Worm (Caenorhabditis elegans) whole organism, L4 larva: ENCODE measurements around the gene abcf-1.

Experiments used
- F10B5.3 ChIP-seq: sonication (generic microtip); optimal IDR thresholded peaks from 2 replicates; lab custom pipeline; 2016; ENCODE audit warnings: mild to moderate bottlenecking, missing genetic modification characterization, missing compliant biosample characterization
- T20F7.1 ChIP-seq: fragments of 200-800 bp; sonication (Bioruptor generic); optimal IDR thresholded peaks from 2 replicates; lab custom pipeline; 2018; ENCODE audit warnings: mild to moderate bottlenecking, missing genetic modification characterization, missing compliant biosample characterization
- T26A8.4 ChIP-seq: fragments of 200-800 bp; sonication (Bioruptor generic); IDR thresholded peaks from 2 replicates; pipeline ENCODE4 v1.3.6; 2022; ENCODE audit warnings: missing genetic modification characterization, missing compliant biosample characterization
- Y48G9A.11 ChIP-seq: fragments of 200-800 bp; sonication (Bioruptor generic); IDR thresholded peaks from 2 replicates; pipeline ENCODE4 v1.3.6; 2022; ENCODE audit warnings: missing genetic modification reagents, missing genetic modification characterization, missing compliant biosample characterization
- Y75B8A.6 ChIP-seq: fragments of 200-800 bp; sonication (Bioruptor generic); IDR thresholded peaks from 2 replicates; pipeline ENCODE4 v1.3.6; 2022; ENCODE audit warnings: missing genetic modification reagents, missing genetic modification characterization, missing compliant biosample characterization
- ZK337.2 ChIP-seq: fragments of 200-800 bp; sonication (Bioruptor generic); IDR thresholded peaks from 2 replicates; pipeline ENCODE4 v1.3.6; 2022; ENCODE audit warnings: missing genetic modification reagents, missing genetic modification characterization, missing compliant biosample characterization
- aha-1 ChIP-seq: fragments of 150-350 bp; peaks from one replicate; lab custom pipeline; 2014; ENCODE audit warnings: missing biosample characterization, missing genetic modification characterization
- ama-1 ChIP-seq: fragments of 150-350 bp; optimal IDR thresholded peaks from 2 replicates; lab custom pipeline; 2014; ENCODE audit warnings: inconsistent platforms, mixed read lengths
- ceh-82 ChIP-seq: sonication (generic microtip); optimal IDR thresholded peaks from 2 replicates; lab custom pipeline; 2017; ENCODE audit warnings: missing biosample characterization, missing genetic modification characterization
- cey-2 ChIP-seq: sonication (generic microtip); optimal IDR thresholded peaks from 3 replicates; lab custom pipeline; 2017; ENCODE audit warnings: missing genetic modification characterization, mild to moderate bottlenecking, missing compliant biosample characterization, antibody characterized with exemption, borderline replicate concordance; ENCODE audit not compliant: insufficient read depth
- daf-12 ChIP-seq: fragments of 150-350 bp; optimal IDR thresholded peaks from 2 replicates; lab custom pipeline; 2014; ENCODE audit warnings: missing biosample characterization, missing genetic modification reagents, missing genetic modification characterization
- daf-8 ChIP-seq: fragments of 200-800 bp; sonication (Bioruptor generic); IDR thresholded peaks from 2 replicates; pipeline ENCODE4 v1.3.6; 2022; ENCODE audit warnings: missing genetic modification characterization, missing compliant biosample characterization
- duxl-1 ChIP-seq: sonication (generic microtip); optimal IDR thresholded peaks from 2 replicates; lab custom pipeline; 2016; ENCODE audit warnings: mild to moderate bottlenecking, missing genetic modification characterization, moderate library complexity, missing compliant biosample characterization; ENCODE audit not compliant: poor library complexity
- dve-1 ChIP-seq: sonication (generic microtip); optimal IDR thresholded peaks from 2 replicates; lab custom pipeline; 2017; ENCODE audit warnings: antibody characterized with exemption, mild to moderate bottlenecking, missing genetic modification characterization, missing compliant biosample characterization; ENCODE audit not compliant: insufficient read depth
- egl-27 ChIP-seq: sonication (generic microtip); optimal IDR thresholded peaks from 3 replicates; lab custom pipeline; 2017; ENCODE audit warnings: missing biosample characterization, missing genetic modification reagents, missing genetic modification characterization
- fos-1 ChIP-seq: fragments of 150-350 bp; optimal IDR thresholded peaks from 2 replicates; lab custom pipeline; 2014; ENCODE audit warnings: missing biosample characterization, missing genetic modification characterization
- gei-8 ChIP-seq: fragments of 200-800 bp; sonication (Bioruptor generic); optimal IDR thresholded peaks from 2 replicates; lab custom pipeline; 2018; ENCODE audit warnings: mild to moderate bottlenecking, missing genetic modification characterization, missing compliant biosample characterization
- hif-1 ChIP-seq, 2 experiments: sonication (generic microtip); optimal IDR thresholded peaks; 2 replicates each; lab custom pipeline; 2016 to 2017; ENCODE audit warnings: missing compliant biosample characterization in 2 of 2, missing genetic modification characterization in 2 of 2, missing genetic modification reagents in 2 of 2, missing genotype in 2 of 2, mild to moderate bottlenecking in 1 of 2
- hlh-11 ChIP-seq: fragments of 200-800 bp; sonication (Bioruptor generic); optimal IDR thresholded peaks from 2 replicates; lab custom pipeline; 2018; ENCODE audit warnings: mild to moderate bottlenecking, missing genetic modification characterization, missing compliant biosample characterization
- hlh-30 ChIP-seq: sonication (generic microtip); optimal IDR thresholded peaks from 2 replicates; lab custom pipeline; 2017; ENCODE audit warnings: antibody characterized with exemption, mild to moderate bottlenecking, missing genetic modification characterization, missing compliant biosample characterization; ENCODE audit not compliant: insufficient read depth
- hmg-1.1 ChIP-seq: fragments of 200-800 bp; sonication (Bioruptor generic); IDR thresholded peaks from 2 replicates; pipeline ENCODE4 v1.3.6; 2022; ENCODE audit warnings: missing genetic modification reagents, missing genetic modification characterization, missing compliant biosample characterization
- lsy-2 ChIP-seq, 2 experiments: fragments of 150-350 bp in 1 of 2; sonication (generic microtip) in 1 of 2; optimal IDR thresholded peaks; 2 replicates each; lab custom pipeline; 2014 to 2017; ENCODE audit warnings: missing biosample characterization in 2 of 2, missing genetic modification characterization in 2 of 2
- mep-1 ChIP-seq: fragments of 150-350 bp; sonication (generic microtip); optimal IDR thresholded peaks from 3 replicates; lab custom pipeline; 2014; ENCODE audit warnings: missing biosample characterization, missing genetic modification characterization
- mxl-2 ChIP-seq: fragments of 200-800 bp; sonication (Bioruptor generic); conservative IDR thresholded peaks from 2 replicates; pipeline ENCODE4 v1.3.6; 2022; ENCODE audit warnings: missing genetic modification reagents, missing genetic modification characterization, missing compliant biosample characterization
- nhr-10 ChIP-seq: fragments of 150-350 bp; optimal IDR thresholded peaks from 2 replicates; lab custom pipeline; 2014; ENCODE audit warnings: missing biosample characterization, missing genetic modification characterization
- nhr-111 ChIP-seq: fragments of 200-800 bp; sonication (Bioruptor generic); optimal IDR thresholded peaks from 2 replicates; lab custom pipeline; 2018; ENCODE audit warnings: mild to moderate bottlenecking, missing genetic modification characterization, missing compliant biosample characterization
- nhr-237 ChIP-seq: sonication (generic microtip); optimal IDR thresholded peaks from 2 replicates; lab custom pipeline; 2017; ENCODE audit warnings: missing biosample characterization, missing genetic modification characterization
- nhr-76 ChIP-seq: fragments of 150-350 bp; optimal IDR thresholded peaks from 2 replicates; lab custom pipeline; 2014; ENCODE audit warnings: missing biosample characterization, missing genetic modification characterization
- pqm-1 ChIP-seq: sonication (generic microtip); optimal IDR thresholded peaks from 2 replicates; lab custom pipeline; 2017; ENCODE audit warnings: missing biosample characterization, missing genetic modification characterization
- rbr-2 ChIP-seq: sonication (generic microtip); optimal IDR thresholded peaks from 2 replicates; lab custom pipeline; 2016; ENCODE audit warnings: missing genotype, missing genetic modification characterization, missing compliant biosample characterization
- set-16 ChIP-seq: fragments of 200-800 bp; sonication (Bioruptor generic); IDR thresholded peaks from 2 replicates; pipeline ENCODE4 v1.3.6; 2022; ENCODE audit warnings: missing genetic modification reagents, missing genetic modification characterization, missing compliant biosample characterization
- skn-1 ChIP-seq: fragments of 150-350 bp; optimal IDR thresholded peaks from 2 replicates; lab custom pipeline; 2014; ENCODE audit warnings: missing biosample characterization, missing genetic modification characterization
- snpc-4 ChIP-seq: fragments of 150-350 bp; optimal IDR thresholded peaks from 2 replicates; lab custom pipeline; 2014; ENCODE audit warnings: missing biosample characterization, missing genetic modification characterization
- unc-130 ChIP-seq: sonication (generic microtip); optimal IDR thresholded peaks from 2 replicates; lab custom pipeline; 2016; ENCODE audit warnings: missing genetic modification reagents, missing genetic modification characterization, missing compliant biosample characterization
- unc-62 ChIP-seq, 3 experiments: fragments of 150-350 bp in 1 of 3; sonication (generic microtip); optimal IDR thresholded peaks in 2 of 3; peaks in 1 of 3; 1 replicate in 1 of 3; 2 replicates in 2 of 3; lab custom pipeline; 2014 to 2017; ENCODE audit warnings: missing biosample characterization in 3 of 3, missing genetic modification characterization in 3 of 3, missing genetic modification reagents in 3 of 3, missing genotype in 1 of 3
- vab-7 ChIP-seq: fragments of 200-800 bp; sonication (Bioruptor generic); IDR thresholded peaks from 2 replicates; pipeline ENCODE4 v1.3.6; 2022; ENCODE audit warnings: missing genetic modification reagents, missing genetic modification characterization, missing compliant biosample characterization

The abcf-1 gene

DNA sequence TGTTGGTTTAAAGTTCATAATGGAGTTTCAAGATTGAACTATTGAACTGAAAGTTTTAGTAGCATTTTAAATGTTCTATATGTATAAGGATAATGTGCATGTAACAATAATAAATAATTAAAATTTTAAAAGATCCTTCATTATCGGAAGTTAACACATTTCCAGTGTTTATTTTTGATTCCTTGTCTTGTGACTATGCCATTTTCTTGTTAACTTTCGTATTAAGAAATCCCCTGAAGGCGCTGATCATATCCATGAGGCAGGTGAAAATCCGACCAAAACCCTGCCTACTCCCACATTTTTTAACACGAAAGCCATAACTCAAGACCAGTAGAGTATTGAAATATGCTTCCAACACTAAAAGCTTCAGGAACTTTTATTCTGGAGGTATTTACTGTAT lies 43.5 kb downstream of the abcf-1 start, which contains the start of gene R11D1.7:
Gene R11D1.7, plus strand, starts transcription at position 301 of the 400 bp plus-strand sequence.
- TF ChIP-seq hif-1 (tag; optimal IDR thresholded peaks at IDR 0.05; lab: Kevin White, UChicago) (no peak), lsy-2 (tag; optimal IDR thresholded peaks at IDR 0.05; lab: Kevin White, UChicago) (no peak), ama-1 (no peak), set-16 (GFP tag; lab: Robert Waterston, UW) (no peak), unc-130 (GFP tag; lab: Kevin White, UChicago) (no peak), nhr-76 (tag; lab: Kevin White, UChicago) (no peak), daf-12 (tag; lab: Kevin White, UChicago) (no peak), snpc-4 (tag; lab: Kevin White, UChicago) (no peak), Y48G9A.11 (no peak), duxl-1 (tag; lab: Kevin White, UChicago) (no peak), T26A8.4 (GFP tag; lab: Robert Waterston, UW) (no peak), daf-8 (GFP tag; lab: Robert Waterston, UW) (no peak), T20F7.1 (GFP tag; lab: Kevin White, UChicago) (no peak), ZK337.2 (GFP tag; lab: Robert Waterston, UW) (no peak), nhr-10 (tag; lab: Kevin White, UChicago) (no peak), vab-7 (GFP tag; lab: Robert Waterston, UW) (no peak), cey-2 (tag; lab: Kevin White, UChicago) (no peak)

DNA sequence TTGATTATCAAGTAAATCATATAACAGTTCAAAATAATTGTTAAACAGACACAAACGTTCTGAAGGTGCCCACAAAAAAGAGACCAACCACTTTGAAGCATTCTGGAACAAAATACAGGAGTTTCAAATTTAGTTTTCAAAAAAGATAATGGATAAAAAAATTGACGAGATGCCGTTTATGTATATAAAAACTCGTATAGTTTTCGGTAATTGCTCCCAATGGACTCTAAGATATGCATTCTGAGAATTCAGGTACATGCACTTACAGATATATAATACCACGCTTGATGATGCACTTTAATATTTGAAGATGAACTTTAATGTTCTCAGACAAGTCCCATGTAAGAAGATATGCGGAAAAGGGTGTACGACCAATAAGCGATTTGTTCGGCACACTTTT lies 44.6 kb downstream of the abcf-1 start, which contains the start of gene str-181:
Gene str-181, minus strand, starts transcription at position 101 of the 400 bp plus-strand sequence.
- TF ChIP-seq fos-1 (tag; lab: Kevin White, UChicago) (no peak), aha-1 (peak; percentile 56)
- TF ChIP-seq, all 104 proteins: peak for 1

DNA sequence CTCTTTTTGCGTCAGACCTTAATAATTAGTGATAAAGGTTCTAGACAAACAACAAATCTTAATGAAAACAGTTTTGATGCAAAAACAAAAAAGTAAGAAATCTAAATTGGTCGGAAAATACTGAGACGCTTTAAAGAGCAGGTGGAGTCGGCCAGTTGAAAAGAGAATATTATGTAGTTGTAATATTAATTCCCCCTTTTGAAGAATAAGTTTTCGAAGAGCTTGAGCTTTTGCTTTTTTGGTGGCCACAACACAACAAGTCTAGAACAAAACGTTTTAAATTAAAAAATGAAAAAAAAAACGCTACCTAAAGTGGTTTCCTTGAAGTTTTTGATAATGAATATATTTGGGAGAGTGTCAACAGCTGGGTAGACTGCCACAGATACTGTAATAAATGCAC lies 46.7 kb downstream of the abcf-1 start, which contains the start of gene str-178:
Gene str-178, minus strand, starts transcription at position 101 of the 400 bp plus-strand sequence.
- TF ChIP-seq unc-62 (GFP tag; optimal IDR thresholded peaks at IDR 0.05 in 1 of 2; lab: Kevin White, UChicago), result no peak
- TF ChIP-seq unc-62 (tag; optimal IDR thresholded peaks at IDR 0.05; lab: Kevin White, UChicago), result no peak
- TF ChIP-seq skn-1 (tag; lab: Kevin White, UChicago), result no peak
- no peak for TF ChIP-seq duxl-1 (tag; lab: Kevin White, UChicago)
- TF ChIP-seq hlh-11 (tag; lab: Kevin White, UChicago), result no peak
- no peak for TF ChIP-seq mxl-2 (GFP tag; lab: Robert Waterston, UW)
- TF ChIP-seq Y75B8A.6 (GFP tag; lab: Robert Waterston, UW), result no peak
- no peak for TF ChIP-seq nhr-111 (GFP tag; lab: Kevin White, UChicago)

DNA sequence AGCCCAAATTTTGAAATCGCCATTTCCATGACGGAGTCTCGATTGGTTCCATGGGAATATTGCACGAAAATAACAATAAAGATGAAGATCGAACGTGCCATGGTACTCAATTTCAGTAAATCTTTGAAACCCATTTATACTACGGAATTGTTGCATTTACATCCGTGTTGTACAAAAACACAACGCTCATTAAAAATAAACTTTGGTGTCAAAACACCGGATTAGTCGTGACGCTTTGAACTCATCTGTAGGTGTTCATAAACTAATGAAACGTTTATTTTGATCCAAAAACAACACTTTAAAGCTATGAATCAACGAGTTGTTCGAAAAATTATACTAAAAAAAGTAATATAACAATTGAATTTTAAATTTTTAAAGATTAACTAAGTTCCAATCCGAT lies 49.1 kb downstream of the abcf-1 start, which contains the start of gene R11D1.4:
Gene R11D1.4, minus strand, starts transcription at position 101 of the 400 bp plus-strand sequence.
- no peak for TF ChIP-seq dve-1
- no peak for TF ChIP-seq ceh-82 (tag; lab: Kevin White, UChicago)
- no peak for TF ChIP-seq pqm-1 (tag; lab: Kevin White, UChicago)
- TF ChIP-seq unc-62 (GFP tag; optimal IDR thresholded peaks at IDR 0.05 in 1 of 2; lab: Kevin White, UChicago), result no peak
- no peak for TF ChIP-seq unc-62 (tag; optimal IDR thresholded peaks at IDR 0.05; lab: Kevin White, UChicago)
- no peak for TF ChIP-seq daf-8 (GFP tag; lab: Robert Waterston, UW)
- TF ChIP-seq F10B5.3, result no peak
- TF ChIP-seq nhr-237, result no peak
- no peak for TF ChIP-seq hif-1 (tag; optimal IDR thresholded peaks at IDR 0.05; lab: Kevin White, UChicago)
- no peak for TF ChIP-seq hlh-30 (tag; lab: Kevin White, UChicago)
- no peak for TF ChIP-seq mep-1 (tag; lab: Kevin White, UChicago)
- no peak for TF ChIP-seq rbr-2
- TF ChIP-seq skn-1 (tag; lab: Kevin White, UChicago), result no peak
- TF ChIP-seq egl-27, result no peak
- TF ChIP-seq gei-8 (GFP tag; lab: Kevin White, UChicago), result no peak
- no peak for TF ChIP-seq nhr-10 (tag; lab: Kevin White, UChicago)
- no peak for TF ChIP-seq hmg-1.1 (GFP tag; lab: Robert Waterston, UW)
